Worm (Caenorhabditis elegans): Measurements from ENCODE around the gene srg-51.
"Not testable (repeated sequence)": the region's sequence is repeated elsewhere in the genome, so short reads cannot be mapped to it uniquely, and the experiment has no call there.

Gene srg-51

ce11 chrIV:15133899-15134298, 6.8 kb downstream of the srg-51 start, which contains the start of gene M199.8:
Gene M199.8, minus strand, starts transcription at chrIV:15133999.
- TF ChIP-seq lin-14 (GFP tag; optimal IDR thresholded peaks at IDR 0.05); nhr-84 (tag; optimal IDR thresholded peaks at IDR 0.05); hlh-17 (GFP tag; optimal IDR thresholded peaks at IDR 0.05; ENCODE audit: borderline replicate concordance): not testable (repeated sequence)

- TF ChIP-seq efl-1 (optimal IDR thresholded peaks at IDR 0.05) (no peak), efl-1 (GFP tag; optimal IDR thresholded peaks at IDR 0.05 in 1 of 2) (no peak), Y116A8C.19 (tag; optimal IDR thresholded peaks at IDR 0.05; ENCODE audit: borderline replicate concordance) (no peak), egl-27 (tag; optimal IDR thresholded peaks at IDR 0.05) (no peak), nhr-76 (tag; optimal IDR thresholded peaks at IDR 0.05) (no peak), lin-14 (GFP tag; optimal IDR thresholded peaks at IDR 0.05) (no peak), aly-2 (tag; optimal IDR thresholded peaks at IDR 0.05) (no peak), hlh-4 (tag; optimal IDR thresholded peaks at IDR 0.05) (no peak), sup-37 (GFP tag; optimal IDR thresholded peaks at IDR 0.05) (no peak), mab-9 (GFP tag; IDR thresholded peaks at IDR 0.05) (no peak), lin-15B (tag; optimal IDR thresholded peaks at IDR 0.05) (no peak), tbx-2 (tag; optimal IDR thresholded peaks at IDR 0.05) (no peak), ces-1 (GFP tag; optimal IDR thresholded peaks at IDR 0.05) (no peak), ceh-63 (GFP tag; optimal IDR thresholded peaks at IDR 0.05) (no peak), skn-1 (tag; optimal IDR thresholded peaks at IDR 0.05) (no peak), unc-30 (tag; optimal IDR thresholded peaks at IDR 0.05) (no peak), pag-3 (tag; optimal IDR thresholded peaks at IDR 0.05; ENCODE audit: borderline replicate concordance, insufficient read depth) (no peak), snpc-4 (tag; optimal IDR thresholded peaks at IDR 0.05) (no peak)
Observed at ce11 chrIV:15131697-15132096, 9.0 kb downstream of the srg-51 start, which contains the start of gene col-135. Gene col-135, minus strand, starts transcription at chrIV:15131797.

ce11 chrIV:15127731-15128130, 13.0 kb downstream of the srg-51 start, which contains the start of gene M199.9:
Gene M199.9, minus strand, starts transcription at chrIV:15127831.
- no peak for TF ChIP-seq ceh-90 (tag; optimal IDR thresholded peaks at IDR 0.05)
- no peak for TF ChIP-seq lsy-2 (tag; optimal IDR thresholded peaks at IDR 0.05)
- TF ChIP-seq egl-13 (tag; optimal IDR thresholded peaks at IDR 0.05), result no peak
- no peak for TF ChIP-seq unc-98 (GFP tag; IDR thresholded peaks at IDR 0.05)
- TF ChIP-seq swsn-7 (tag; optimal IDR thresholded peaks at IDR 0.05), result no peak
- TF ChIP-seq unc-130 (tag; optimal IDR thresholded peaks at IDR 0.05), result no peak
- no peak for TF ChIP-seq pqm-1 (tag; optimal IDR thresholded peaks at IDR 0.05)
- no peak for TF ChIP-seq hlh-17 (GFP tag; optimal IDR thresholded peaks at IDR 0.05; ENCODE audit: borderline replicate concordance)
- no peak for TF ChIP-seq snpc-4 (tag; optimal IDR thresholded peaks at IDR 0.05)
- no peak for TF ChIP-seq egl-27 (tag; optimal IDR thresholded peaks at IDR 0.05)

DNA sequence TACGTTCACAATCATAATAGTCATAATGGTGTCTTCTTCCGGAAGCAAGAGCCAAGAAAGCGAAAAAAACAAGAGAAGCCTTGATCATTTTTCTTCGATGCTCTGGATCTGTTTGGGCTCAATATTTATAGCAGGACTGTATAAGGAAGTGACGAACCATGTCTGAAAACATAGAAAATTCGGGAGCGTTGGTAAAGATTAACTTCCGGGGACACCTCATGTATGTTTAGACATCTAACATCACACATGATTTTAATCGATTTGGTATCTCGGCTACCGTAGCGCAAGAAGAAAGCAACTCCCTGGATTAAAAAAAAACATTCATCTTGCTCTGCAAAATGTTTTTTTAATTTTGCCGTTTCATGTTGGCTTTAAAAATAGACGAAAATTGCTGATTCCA, 14.7 kb downstream of the srg-51 start, which contains the start of gene clec-190:
TSS of gene clec-190 (minus strand) at position 101 of the 400 bp plus-strand sequence.
- TF ChIP-seq ceh-90 (tag; optimal IDR thresholded peaks at IDR 0.05) (no peak), jun-1 (tag; optimal IDR thresholded peaks at IDR 0.05) (no peak), ceh-82 (tag; optimal IDR thresholded peaks at IDR 0.05) (no peak), nhr-20 (tag; optimal IDR thresholded peaks at IDR 0.05) (no peak), mdl-1 (tag; optimal IDR thresholded peaks at IDR 0.05) (no peak), vab-15 (tag; optimal IDR thresholded peaks at IDR 0.05) (no peak), F16B12.6 (tag; optimal IDR thresholded peaks at IDR 0.05) (no peak), lin-35 (GFP tag; optimal IDR thresholded peaks at IDR 0.05) (no peak)

DNA sequence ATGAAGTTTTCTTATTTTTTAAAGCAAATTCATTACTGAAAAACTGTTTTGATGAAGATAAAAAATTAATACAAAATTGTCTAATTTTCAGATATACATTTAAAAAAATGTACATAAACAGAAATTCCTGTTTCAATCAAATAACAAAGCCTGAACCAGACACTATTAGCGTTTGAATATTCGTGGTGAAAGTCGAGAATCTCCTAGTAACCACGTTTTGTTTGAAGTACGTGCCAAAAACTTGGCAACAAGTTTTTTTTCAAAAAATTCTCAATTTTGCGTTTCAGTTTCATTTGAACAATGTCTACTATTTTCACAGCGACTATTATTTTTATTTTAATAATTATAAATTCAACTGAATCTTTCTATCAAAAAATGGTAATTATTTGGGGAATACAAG, 17.9 kb downstream of the srg-51 start, which contains the start of gene M199.7:
TSS of gene M199.7 (plus strand) at position 301 of the 400 bp plus-strand sequence.
- no peak for TF ChIP-seq aly-2 (tag; optimal IDR thresholded peaks at IDR 0.05)

All from whole organism, L1 larva.